Fruit fly (Drosophila melanogaster) whole organism, embryonic: ENCODE measurements around the gene CG11791.

ENCODE experiments used
- Atf3 ChIP-seq: fragments of 200-800 bp; sonication (Bioruptor generic); optimal IDR thresholded peaks from 3 replicates; lab custom pipeline; 2016; ENCODE audit warnings: missing biosample characterization, missing genetic modification characterization
- CG10209 ChIP-seq: fragments of 200-800 bp; sonication (Bioruptor generic); optimal IDR thresholded peaks from 3 replicates; lab custom pipeline; 2017; ENCODE audit warnings: missing biosample characterization, mild to moderate bottlenecking, missing genetic modification characterization, missing genetic modification reagents
- CG10543 ChIP-seq: fragments of 200-800 bp; sonication (Bioruptor generic); optimal IDR thresholded peaks from 3 replicates; lab custom pipeline; 2017; ENCODE audit warnings: missing biosample characterization, mild to moderate bottlenecking, missing genetic modification characterization, moderate library complexity
- CG12769 ChIP-seq: fragments of 200-800 bp; sonication (Bioruptor generic); optimal IDR thresholded peaks from 2 replicates; lab custom pipeline; 2019; ENCODE audit warnings: missing biosample characterization, mild to moderate bottlenecking, missing genetic modification characterization, moderate library complexity
- CG13624 ChIP-seq: fragments of 200-800 bp; sonication (Bioruptor generic); optimal IDR thresholded peaks from 2 replicates; lab custom pipeline; 2016; ENCODE audit warnings: missing biosample characterization, missing genetic modification characterization
- CG15073 ChIP-seq: fragments of 200-800 bp; sonication (Bioruptor generic); optimal IDR thresholded peaks from 2 replicates; lab custom pipeline; 2016; ENCODE audit warnings: missing biosample characterization, missing genetic modification characterization
- CG17186 ChIP-seq: fragments of 200-800 bp; sonication (Bioruptor generic); optimal IDR thresholded peaks from 3 replicates; lab custom pipeline; 2017; ENCODE audit warnings: missing biosample characterization, missing genetic modification reagents, missing genetic modification characterization
- CG17359 ChIP-seq: fragments of 200-800 bp; sonication (Bioruptor generic); optimal IDR thresholded peaks from 3 replicates; lab custom pipeline; 2018; ENCODE audit warnings: missing biosample characterization, mild to moderate bottlenecking, missing genetic modification characterization, moderate library complexity
- CG17385 ChIP-seq: fragments of 200-800 bp; sonication (Bioruptor generic); optimal IDR thresholded peaks from 3 replicates; lab custom pipeline; 2018; ENCODE audit warnings: missing biosample characterization, mild to moderate bottlenecking, missing genetic modification characterization
- CG18599 ChIP-seq: fragments of 200-800 bp; sonication (Bioruptor generic); optimal IDR thresholded peaks from 3 replicates; lab custom pipeline; 2017; ENCODE audit warnings: missing biosample characterization, missing genetic modification characterization, mild to moderate bottlenecking, moderate library complexity, missing genetic modification reagents
- CG30403 ChIP-seq: fragments of 200-800 bp; sonication (Bioruptor generic); optimal IDR thresholded peaks from 3 replicates; lab custom pipeline; 2016; ENCODE audit warnings: missing biosample characterization, missing genetic modification characterization
- CG3995 ChIP-seq: fragments of 200-800 bp; sonication (Bioruptor generic); optimal IDR thresholded peaks from 3 replicates; lab custom pipeline; 2016; ENCODE audit warnings: missing biosample characterization, missing genetic modification characterization
- CG4617 ChIP-seq: fragments of 200-800 bp; sonication (Bioruptor generic); optimal IDR thresholded peaks from 3 replicates; lab custom pipeline; 2016; ENCODE audit warnings: missing biosample characterization, missing genetic modification characterization, borderline replicate concordance
- CG4820 ChIP-seq: fragments of 200-800 bp; sonication (Bioruptor generic); optimal IDR thresholded peaks from 3 replicates; lab custom pipeline; 2016; ENCODE audit warnings: missing biosample characterization, missing genetic modification characterization
- CG5245 ChIP-seq: fragments of 200-800 bp; sonication (Bioruptor generic); optimal IDR thresholded peaks from 3 replicates; lab custom pipeline; 2016; ENCODE audit warnings: missing biosample characterization, missing genetic modification characterization
- CG5953 ChIP-seq: fragments of 200-800 bp; sonication (Bioruptor generic); IDR thresholded peaks from 2 replicates; pipeline ENCODE4 v1.3.6; 2022; ENCODE audit warnings: missing biosample characterization, missing genetic modification characterization
- CG6689 ChIP-seq: fragments of 200-800 bp; sonication (Bioruptor generic); IDR thresholded peaks from 2 replicates; pipeline ENCODE4 v1.3.6; 2022; ENCODE audit warnings: missing biosample characterization, missing genetic modification characterization
- CG6813 ChIP-seq: fragments of 200-800 bp; sonication (Bioruptor generic); optimal IDR thresholded peaks from 2 replicates; lab custom pipeline; 2017; ENCODE audit warnings: missing biosample characterization, missing genetic modification characterization, mild to moderate bottlenecking, moderate library complexity, missing genetic modification reagents
- CG9215 ChIP-seq: fragments of 200-800 bp; sonication (Bioruptor generic); IDR thresholded peaks from 2 replicates; pipeline ENCODE4 v1.3.6; 2022; ENCODE audit warnings: missing biosample characterization, missing genetic modification characterization
- CG9817 ChIP-seq: fragments of 200-800 bp; sonication (Bioruptor generic); optimal IDR thresholded peaks from 2 replicates; lab custom pipeline; 2018; ENCODE audit warnings: missing biosample characterization, mild to moderate bottlenecking, missing genetic modification characterization, moderate library complexity
- Dip3 ChIP-seq: fragments of 200-800 bp; sonication (Bioruptor generic); optimal IDR thresholded peaks from 3 replicates; lab custom pipeline; 2016; ENCODE audit warnings: missing biosample characterization, missing genetic modification characterization
- E2f1 ChIP-seq: fragments of 200-800 bp; sonication (Bioruptor generic); IDR thresholded peaks from 2 replicates; pipeline ENCODE4 v1.3.6; 2022; ENCODE audit warnings: missing biosample characterization, missing genetic modification characterization
- E2f2 ChIP-seq: fragments of 200-800 bp; sonication (Bioruptor generic); IDR thresholded peaks from 2 replicates; pipeline ENCODE4 v1.3.6; 2022; ENCODE audit warnings: missing biosample characterization, missing genetic modification characterization
- MBD-R2 ChIP-seq: fragments of 200-800 bp; sonication (Bioruptor generic); IDR thresholded peaks from 2 replicates; pipeline ENCODE4 v1.3.6; 2022; ENCODE audit warnings: missing biosample characterization, missing genetic modification characterization
- MESR4 ChIP-seq: fragments of 200-800 bp; sonication (Bioruptor generic); optimal IDR thresholded peaks from 2 replicates; lab custom pipeline; 2018; ENCODE audit warnings: missing biosample characterization, mild to moderate bottlenecking, missing genetic modification characterization, moderate library complexity
- Pdp1 ChIP-seq, 2 experiments: fragments of 200-800 bp; sonication (Bioruptor generic); optimal IDR thresholded peaks; 3 replicates each; lab custom pipeline; 2016; ENCODE audit warnings: missing biosample characterization in 2 of 2, missing genetic modification characterization in 2 of 2, mild to moderate bottlenecking in 1 of 2, moderate library complexity in 1 of 2
- Ravus ChIP-seq: fragments of 200-800 bp; sonication (Bioruptor generic); IDR thresholded peaks from 2 replicates; pipeline ENCODE4 v1.3.6; 2022; ENCODE audit warnings: missing biosample characterization, missing genetic modification characterization
- Sin3A ChIP-seq: fragments of >200 bp; optimal IDR thresholded peaks from 2 replicates; lab custom pipeline; 2018
- ab ChIP-seq: fragments of 200-800 bp; sonication (Bioruptor generic); optimal IDR thresholded peaks from 2 replicates; lab custom pipeline; 2016; ENCODE audit warnings: missing biosample characterization, missing genetic modification characterization
- abd-A ChIP-seq: fragments of 200-800 bp; sonication (Bioruptor generic); optimal IDR thresholded peaks from 3 replicates; lab custom pipeline; 2019; ENCODE audit warnings: missing biosample characterization, mild to moderate bottlenecking, missing genetic modification characterization, moderate library complexity
- bcd ChIP-seq: fragments of 200-800 bp; sonication (Bioruptor generic); optimal IDR thresholded peaks from 2 replicates; lab custom pipeline; 2017; ENCODE audit warnings: missing biosample characterization, mild to moderate bottlenecking, missing genetic modification characterization
- cg ChIP-seq: fragments of 200-800 bp; sonication (Bioruptor generic); optimal IDR thresholded peaks from 3 replicates; lab custom pipeline; 2019; ENCODE audit warnings: missing biosample characterization, mild to moderate bottlenecking, missing genetic modification characterization, moderate library complexity
- danr ChIP-seq: fragments of 200-800 bp; sonication (Bioruptor generic); IDR thresholded peaks from 2 replicates; pipeline ENCODE4 v1.3.6; 2022; ENCODE audit warnings: missing biosample characterization, missing genetic modification characterization
- dm ChIP-seq: fragments of 200-800 bp; sonication (Bioruptor generic); optimal IDR thresholded peaks from 3 replicates; lab custom pipeline; 2016; ENCODE audit warnings: missing biosample characterization, missing genetic modification characterization
- gcm2 ChIP-seq: fragments of 200-800 bp; sonication (Bioruptor generic); optimal IDR thresholded peaks from 2 replicates; lab custom pipeline; 2016; ENCODE audit warnings: missing biosample characterization, missing genetic modification characterization
- gfzf ChIP-seq: fragments of 200-800 bp; sonication (Bioruptor generic); optimal IDR thresholded peaks from 2 replicates; lab custom pipeline; 2016; ENCODE audit warnings: missing biosample characterization, mild to moderate bottlenecking, missing genetic modification characterization, moderate library complexity
- kah ChIP-seq: fragments of 200-800 bp; sonication (Bioruptor generic); optimal IDR thresholded peaks from 2 replicates; lab custom pipeline; 2018; ENCODE audit warnings: missing biosample characterization, mild to moderate bottlenecking, missing genetic modification characterization
- klu ChIP-seq: fragments of 200-800 bp; sonication (Bioruptor generic); IDR thresholded peaks from 2 replicates; pipeline ENCODE4 v1.3.6; 2022; ENCODE audit warnings: missing biosample characterization, missing genetic modification characterization
- p53 ChIP-seq: fragments of 200-800 bp; sonication (Bioruptor generic); optimal IDR thresholded peaks from 2 replicates; lab custom pipeline; 2016; ENCODE audit warnings: missing biosample characterization, missing genetic modification characterization
- pzg ChIP-seq: fragments of 200-800 bp; sonication (Bioruptor generic); optimal IDR thresholded peaks from 3 replicates; lab custom pipeline; 2018; ENCODE audit warnings: missing biosample characterization, mild to moderate bottlenecking, missing genetic modification characterization, moderate library complexity
- schlank ChIP-seq: fragments of 200-800 bp; sonication (Bioruptor generic); optimal IDR thresholded peaks from 2 replicates; lab custom pipeline; 2018; ENCODE audit warnings: missing biosample characterization, mild to moderate bottlenecking, missing genetic modification characterization
- slp2 ChIP-seq: fragments of 200-800 bp; sonication (Bioruptor generic); optimal IDR thresholded peaks from 2 replicates; lab custom pipeline; 2016; ENCODE audit warnings: missing biosample characterization, missing genetic modification characterization
- sqz ChIP-seq: fragments of 200-800 bp; sonication (Bioruptor generic); optimal IDR thresholded peaks from 3 replicates; lab custom pipeline; 2018; ENCODE audit warnings: missing biosample characterization, mild to moderate bottlenecking, missing genetic modification characterization
- tll ChIP-seq, 2 experiments: fragments of 200-800 bp in 1 of 2; fragments of >200 bp in 1 of 2; sonication (Bioruptor generic) in 1 of 2; optimal IDR thresholded peaks; 2 replicates each; lab custom pipeline; 2017 to 2019; ENCODE audit warnings: missing biosample characterization in 2 of 2, missing genetic modification characterization in 2 of 2, mild to moderate bottlenecking in 1 of 2, moderate library complexity in 1 of 2
- vnd ChIP-seq: fragments of 200-800 bp; sonication (Bioruptor generic); IDR thresholded peaks from 3 replicates; pipeline ENCODE4 v1.3.6; 2022; ENCODE audit warnings: missing biosample characterization, missing genetic modification characterization; ENCODE audit not compliant: partially characterized antibody
- z ChIP-seq: fragments of 200-800 bp; sonication (Bioruptor generic); IDR thresholded peaks from 3 replicates; pipeline ENCODE4 v1.3.6; 2022; ENCODE audit warnings: missing biosample characterization, missing genetic modification characterization
- zen2 ChIP-seq: fragments of 200-800 bp; sonication (Bioruptor generic); IDR thresholded peaks from 3 replicates; pipeline ENCODE4 v1.3.6; 2022; ENCODE audit warnings: missing biosample characterization, missing genetic modification characterization; ENCODE audit not compliant: partially characterized antibody
- zfh1 ChIP-seq: fragments of 200-800 bp; sonication (Bioruptor generic); IDR thresholded peaks from 3 replicates; pipeline ENCODE4 v1.3.6; 2022; ENCODE audit warnings: missing biosample characterization, missing genetic modification characterization

The CG11791 gene

DNA sequence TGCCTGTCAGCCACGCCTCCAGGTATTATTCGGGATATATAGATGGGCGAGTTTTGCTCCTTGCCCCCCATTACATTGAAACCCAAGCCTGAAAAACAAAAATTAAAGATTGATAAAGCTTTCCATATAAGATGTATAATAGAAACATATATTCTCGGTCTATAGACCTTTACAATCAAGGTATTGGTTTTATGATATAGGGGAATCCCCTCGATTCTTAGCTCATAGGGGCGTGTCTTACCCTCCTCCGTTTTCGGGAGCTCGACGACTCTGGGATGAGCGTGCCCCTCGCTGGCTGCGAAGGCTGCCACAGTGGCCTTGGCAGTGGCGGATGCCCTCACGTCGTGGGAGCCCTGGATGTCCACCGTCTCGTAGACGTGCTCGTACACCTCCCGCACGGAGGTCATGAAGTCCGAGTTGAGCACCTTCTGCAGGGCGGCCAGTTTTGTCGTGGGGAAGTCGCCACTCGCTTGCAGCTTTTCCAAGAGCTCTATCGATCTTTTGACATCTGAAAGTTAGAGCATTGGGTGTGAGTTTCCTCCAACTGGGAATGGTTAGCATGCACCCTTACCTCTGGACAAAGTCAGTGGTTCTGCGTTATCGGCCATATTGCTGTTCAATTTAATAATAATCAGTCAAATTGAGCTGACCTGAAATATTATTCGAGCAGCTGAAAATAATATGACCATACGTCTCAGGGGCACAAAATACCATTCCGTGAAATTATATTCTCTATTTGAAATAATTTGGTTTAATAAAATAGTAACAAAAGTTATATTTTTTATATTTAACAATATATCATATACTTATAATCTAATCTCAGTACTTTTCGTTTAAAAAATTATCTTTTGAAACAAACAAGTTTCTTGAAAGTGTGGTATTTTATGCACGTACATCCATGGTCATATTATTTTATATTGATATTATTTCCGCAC lies 15.8 kb downstream of the CG11791 start, which contains the start of the genes veli and PQBP1 (continued):
- TF ChIP-seq CG4820 = no peak
- TF ChIP-seq MESR4 (GFP tag; lab: Kevin White, UChicago) = peak; percentile 69
- TF ChIP-seq pzg (GFP tag; lab: Kevin White, UChicago) = peak; percentile 20
- no peak for TF ChIP-seq Ravus (GFP tag; lab: Robert Waterston, UW)
- TF ChIP-seq bcd (GFP tag; lab: Kevin White, UChicago) = no peak
- no peak for TF ChIP-seq Sin3A (lab: Kevin White, UChicago)
- TF ChIP-seq CG13624 = no peak
- TF ChIP-seq vnd (GFP tag; lab: Robert Waterston, UW) = no peak
- no peak for TF ChIP-seq CG17186 (GFP tag; lab: Kevin White, UChicago)
- no peak for TF ChIP-seq CG12769 (tag; lab: Kevin White, UChicago)
- no peak for TF ChIP-seq CG5953 (GFP tag; lab: Robert Waterston, UW)
- TF ChIP-seq E2f2 (GFP tag; lab: Robert Waterston, UW) = no peak
- no peak for TF ChIP-seq dm (GFP tag; lab: Kevin White, UChicago)
- TF ChIP-seq MBD-R2 = peak; percentile 41
- no peak for TF ChIP-seq CG17385 (GFP tag; lab: Kevin White, UChicago)
- no peak for TF ChIP-seq CG5245
- TF ChIP-seq CG17359 (tag; lab: Kevin White, UChicago) = no peak
- no peak for TF ChIP-seq CG9215 (GFP tag; lab: Robert Waterston, UW)
- no peak for TF ChIP-seq abd-A (tag; lab: Kevin White, UChicago)
- no peak for TF ChIP-seq CG10543 (GFP tag; lab: Kevin White, UChicago)
- TF ChIP-seq gfzf (GFP tag; lab: Kevin White, UChicago) = peak; percentile 52
- TF ChIP-seq CG18599 = no peak
- no peak for TF ChIP-seq kah (GFP tag; lab: Kevin White, UChicago)
- TF ChIP-seq tll (GFP tag; optimal IDR thresholded peaks at IDR 0.05; lab: Kevin White, UChicago) = no peak
- TF ChIP-seq Dip3 = no peak
- no peak for TF ChIP-seq CG10209 (GFP tag; lab: Kevin White, UChicago)
- TF ChIP-seq CG15073 (GFP tag; lab: Kevin White, UChicago) = no peak
- no peak for TF ChIP-seq p53 (GFP tag; lab: Kevin White, UChicago)
- TF ChIP-seq E2f1 (GFP tag; lab: Robert Waterston, UW) = no peak
- no peak for TF ChIP-seq cg (GFP tag; lab: Kevin White, UChicago)
- TF ChIP-seq schlank (tag; lab: Kevin White, UChicago) = no peak
- TF ChIP-seq slp2 (GFP tag; lab: Kevin White, UChicago) = no peak
- no peak for TF ChIP-seq zen2 (GFP tag; lab: Robert Waterston, UW)
- TF ChIP-seq CG9817 (tag; lab: Kevin White, UChicago) = no peak
- no peak for TF ChIP-seq CG6813 (GFP tag; lab: Kevin White, UChicago)
- TF ChIP-seq CG6689 (GFP tag; lab: Robert Waterston, UW) = no peak
- TF ChIP-seq gcm2 = no peak
- TF ChIP-seq CG4617 (GFP tag; lab: Kevin White, UChicago) = peak; percentile 50
- no peak for TF ChIP-seq ab
- TF ChIP-seq CG30403 (GFP tag; lab: Kevin White, UChicago) = no peak
- TF ChIP-seq z = no peak
- TF ChIP-seq Pdp1 (GFP tag; optimal IDR thresholded peaks at IDR 0.05; lab: Kevin White, UChicago) = no peak
- TF ChIP-seq zfh1 (GFP tag; lab: Robert Waterston, UW) = no peak
- TF ChIP-seq Atf3 (GFP tag; lab: Kevin White, UChicago) = no peak
- no peak for TF ChIP-seq klu (GFP tag; lab: Robert Waterston, UW)
- no peak for TF ChIP-seq sqz (GFP tag; lab: Kevin White, UChicago)
- TF ChIP-seq CG3995 = no peak
- TF ChIP-seq danr = no peak
- TF ChIP-seq, all 482 proteins: peak for 25
